Worm (Caenorhabditis elegans): ENCODE data around the gene bir-2.

Gene bir-2

ce11 chrV:13565197-13565596, 3.5 kb upstream of the bir-2 start (continued):
- TF ChIP-seq Y67H2A.10 (GFP tag; conservative IDR thresholded peaks at IDR 0.05) (no peak), F33H1.4 (GFP tag; IDR thresholded peaks at IDR 0.05) (peak; percentile 22; the same call in 1 of the 2 replicates), lin-35 (GFP tag; optimal IDR thresholded peaks at IDR 0.05) (peak in 1 of 3 experiments; percentile 35), ztf-25 (GFP tag; IDR thresholded peaks at IDR 0.05) (no peak), tlf-1 (GFP tag; optimal IDR thresholded peaks at IDR 0.05) (peak; percentile 63), B0336.3 (GFP tag; IDR thresholded peaks at IDR 0.05) (peak; percentile 57), rec-8 (tag; optimal IDR thresholded peaks at IDR 0.05) (no peak), ccch-3 (GFP tag; optimal IDR thresholded peaks at IDR 0.05) (no peak), somi-1 (GFP tag; optimal IDR thresholded peaks at IDR 0.05) (peak; percentile 82), madf-6 (GFP tag; IDR thresholded peaks at IDR 0.05) (peak; percentile 42; the same call in 1 of the 2 replicates), ztf-3 (GFP tag; optimal IDR thresholded peaks at IDR 0.05) (no peak), attf-5 (GFP tag; optimal IDR thresholded peaks at IDR 0.05) (peak; percentile 92), F57A8.1 (GFP tag; optimal IDR thresholded peaks at IDR 0.05) (no peak), madf-10 (tag; optimal IDR thresholded peaks at IDR 0.05) (peak; percentile 74), F39B2.1 (GFP tag; IDR thresholded peaks at IDR 0.05) (no peak), efl-1 (GFP tag; optimal IDR thresholded peaks at IDR 0.05) (no peak), T26A5.8 (tag; optimal IDR thresholded peaks at IDR 0.05) (no peak), Y95B8A.8 (GFP tag; IDR thresholded peaks at IDR 0.05) (peak; percentile 38; the same call in 1 of the 2 replicates), egl-44 (GFP tag; IDR thresholded peaks at IDR 0.05) (peak; percentile 85), hrde-1 (tag; optimal IDR thresholded peaks at IDR 0.05; ENCODE audit: borderline replicate concordance) (no peak), Y79H2A.3 (GFP tag; conservative IDR thresholded peaks at IDR 0.05) (no peak), lin-54 (GFP tag; optimal IDR thresholded peaks at IDR 0.05) (peak; percentile 76), cebp-2 (GFP tag; IDR thresholded peaks at IDR 0.05) (no peak), dox-1 (GFP tag; IDR thresholded peaks at IDR 0.05) (peak; percentile 83), nfya-1 (tag; optimal IDR thresholded peaks at IDR 0.05; ENCODE audit: borderline replicate concordance, insufficient read depth) (no peak), mes-4 (tag; optimal IDR thresholded peaks at IDR 0.05) (no peak), ztf-18 (tag; optimal IDR thresholded peaks at IDR 0.05) (peak; percentile 56), F10E7.11 (tag; optimal IDR thresholded peaks at IDR 0.05) (no peak), fkh-3 (tag; optimal IDR thresholded peaks at IDR 0.05) (no peak), ceh-58 (GFP tag; IDR thresholded peaks at IDR 0.05) (no peak), mcd-1 (GFP tag; IDR thresholded peaks at IDR 0.05) (peak; percentile 96), sea-2 (GFP tag; IDR thresholded peaks at IDR 0.05) (no peak), F52B5.7 (tag; optimal IDR thresholded peaks at IDR 0.05) (peak; percentile 9), nfyb-1 (GFP tag; IDR thresholded peaks at IDR 0.05) (peak; percentile 80), mxl-1 (tag; optimal IDR thresholded peaks at IDR 0.05) (no peak), ztf-28 (GFP tag; IDR thresholded peaks at IDR 0.05) (no peak), sdz-38 (tag; optimal IDR thresholded peaks at IDR 0.05) (no peak), hsf-1 (GFP tag; IDR thresholded peaks at IDR 0.05) (peak; percentile 9; the same call in 1 of the 2 replicates), lir-1 (GFP tag; conservative IDR thresholded peaks at IDR 0.05) (peak; percentile 57; the same call in 1 of the 2 replicates), ztf-22 (GFP tag; optimal IDR thresholded peaks at IDR 0.05) (peak; percentile 5), zfh-2 (GFP tag; conservative IDR thresholded peaks at IDR 0.05) (no peak; the same call in 1 of the 2 replicates), ama-1 (optimal IDR thresholded peaks at IDR 0.05) (peak; percentile 18), ama-1 (GFP tag; optimal IDR thresholded peaks at IDR 0.05) (no peak), ztf-6 (GFP tag; IDR thresholded peaks at IDR 0.05) (0 out of 2 replicates have a peak, but pooled peaks have one; percentile 20), hmg-1.2 (GFP tag; IDR thresholded peaks at IDR 0.05) (peak; percentile 99), bed-2 (GFP tag; IDR thresholded peaks at IDR 0.05) (no peak), ceh-91 (GFP tag; IDR thresholded peaks at IDR 0.05) (no peak), ekl-4 (GFP tag; IDR thresholded peaks at IDR 0.05) (no peak), F49E8.2 (tag; optimal IDR thresholded peaks at IDR 0.05; ENCODE audit: insufficient read depth) (no peak)
